Fruit fly (Drosophila melanogaster): Measurements from ENCODE around the gene CG6149.

Gene CG6149

DNA sequence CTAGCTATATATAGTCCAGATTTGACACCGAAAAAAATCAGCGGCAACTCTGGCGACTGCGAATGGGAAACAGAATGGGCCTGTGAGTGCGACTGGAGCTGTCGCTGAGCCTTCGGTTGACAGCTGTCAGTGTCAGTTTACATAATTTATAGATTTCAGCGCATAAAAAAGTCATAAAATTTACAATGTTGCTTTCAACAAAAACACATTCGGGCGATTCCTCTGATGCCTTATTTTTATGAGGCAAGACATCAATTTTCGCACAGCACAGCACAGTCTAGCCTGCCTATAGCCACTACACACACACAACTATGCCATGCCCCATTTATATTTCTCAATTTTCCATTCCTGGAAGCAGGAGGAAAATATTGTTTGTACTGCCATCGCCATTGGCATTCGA is 37.1 kb upstream of the CG6149 start:
- TF ChIP-seq dsx (GFP tag; optimal IDR thresholded peaks at IDR 0.05; ENCODE audit: poor library complexity, severe bottlenecking) (peak; percentile 92), fkh (GFP tag; optimal IDR thresholded peaks at IDR 0.05) (no peak)

DNA sequence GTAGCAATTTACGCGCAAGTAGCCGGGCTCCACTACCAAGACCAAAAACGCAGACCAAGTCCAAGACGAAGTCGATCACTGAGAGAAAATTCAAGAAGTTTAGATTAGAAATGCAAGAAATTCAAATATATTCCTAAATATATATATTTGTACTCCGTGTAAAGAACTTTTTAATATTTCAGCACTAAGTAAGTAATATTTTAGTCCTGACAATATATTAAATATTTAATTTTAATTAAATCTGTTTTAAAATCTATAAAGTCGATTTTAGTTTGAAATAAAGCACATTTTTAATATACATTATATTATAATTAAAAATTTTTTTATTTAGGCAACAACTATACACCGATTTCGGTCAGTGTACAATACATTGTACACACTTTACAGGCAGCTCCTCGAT is 31.7 kb upstream of the CG6149 start:
- no peak for TF ChIP-seq CG7368 (GFP tag; optimal IDR thresholded peaks at IDR 0.05)
- no peak for TF ChIP-seq CG11902 (GFP tag; optimal IDR thresholded peaks at IDR 0.05)
- peak; percentile 49 for TF ChIP-seq CG10631 (GFP tag; optimal IDR thresholded peaks at IDR 0.05)
- peak; percentile 49 for TF ChIP-seq CG3032 (tag; optimal IDR thresholded peaks at IDR 0.05)
- TF ChIP-seq CG4318 (GFP tag; optimal IDR thresholded peaks at IDR 0.05): no peak
- TF ChIP-seq achi (GFP tag; optimal IDR thresholded peaks at IDR 0.05): peak; percentile 53
- TF ChIP-seq Lpt (GFP tag; optimal IDR thresholded peaks at IDR 0.05): no peak
- peak; percentile 55 for TF ChIP-seq CG8632 (GFP tag; optimal IDR thresholded peaks at IDR 0.05)
- TF ChIP-seq CG6808 (GFP tag; optimal IDR thresholded peaks at IDR 0.05): no peak
- peak; percentile 76 for TF ChIP-seq dsx (GFP tag; optimal IDR thresholded peaks at IDR 0.05; ENCODE audit: poor library complexity, severe bottlenecking)
- TF ChIP-seq fd59A (GFP tag; optimal IDR thresholded peaks at IDR 0.05): no peak
- no peak for TF ChIP-seq CG8319 (GFP tag; optimal IDR thresholded peaks at IDR 0.05)
- TF ChIP-seq Smox (GFP tag; optimal IDR thresholded peaks at IDR 0.05): no peak
- TF ChIP-seq Eip78C (GFP tag): peak; percentile 64
- no peak for TF ChIP-seq fkh (GFP tag; optimal IDR thresholded peaks at IDR 0.05)
- peak; percentile 45 for TF ChIP-seq esn (GFP tag; optimal IDR thresholded peaks at IDR 0.05)
- peak in 1 of 2 experiments; percentile 4 for TF ChIP-seq salr (GFP tag; optimal IDR thresholded peaks at IDR 0.05)
- no peak for TF ChIP-seq Blimp-1 (GFP tag; optimal IDR thresholded peaks at IDR 0.05)
- TF ChIP-seq CG32006 (GFP tag; optimal IDR thresholded peaks at IDR 0.05): peak; percentile 28
- TF ChIP-seq Sox102F (GFP tag; optimal IDR thresholded peaks at IDR 0.05): peak; percentile 4
- no peak for TF ChIP-seq CG9139 (GFP tag; optimal IDR thresholded peaks at IDR 0.05)
- no peak for TF ChIP-seq Sox15 (GFP tag; optimal IDR thresholded peaks at IDR 0.05)
- TF ChIP-seq cyc (GFP tag; optimal IDR thresholded peaks at IDR 0.05): peak; percentile 12
- no peak for TF ChIP-seq CG11294 (GFP tag; IDR thresholded peaks at IDR 0.05)
- peak; percentile 30 for TF ChIP-seq acj6 (GFP tag; optimal IDR thresholded peaks at IDR 0.05)
- TF ChIP-seq spab (GFP tag; optimal IDR thresholded peaks at IDR 0.05): peak; percentile 19
- no peak for TF ChIP-seq CG1621 (tag; optimal IDR thresholded peaks at IDR 0.05)
- no peak for TF ChIP-seq CG11762 (GFP tag; optimal IDR thresholded peaks at IDR 0.05; ENCODE audit: insufficient read depth)
- peak; percentile 54 for TF ChIP-seq Ets96B (tag; optimal IDR thresholded peaks at IDR 0.05)
- TF ChIP-seq CG6792 (GFP tag; optimal IDR thresholded peaks at IDR 0.05): peak; percentile 20
- peak; percentile 8 for TF ChIP-seq CG3919 (GFP tag; optimal IDR thresholded peaks at IDR 0.05)
- no peak for TF ChIP-seq CG15336 (GFP tag; IDR thresholded peaks at IDR 0.05)
- TF ChIP-seq Eip75B (GFP tag; optimal IDR thresholded peaks at IDR 0.05): no peak
- no peak for TF ChIP-seq Met (GFP tag; optimal IDR thresholded peaks at IDR 0.05)
- no peak for TF ChIP-seq Hr39 (GFP tag; optimal IDR thresholded peaks at IDR 0.05)
- TF ChIP-seq net (GFP tag; optimal IDR thresholded peaks at IDR 0.05): no peak
- TF ChIP-seq CG34406 (GFP tag; optimal IDR thresholded peaks at IDR 0.05): peak; percentile 47
- no peak for TF ChIP-seq CG8119 (GFP tag; IDR thresholded peaks at IDR 0.05)
- TF ChIP-seq Hr38 (GFP tag; optimal IDR thresholded peaks at IDR 0.05): no peak
- TF ChIP-seq Eip93F (GFP tag; optimal IDR thresholded peaks at IDR 0.05): no peak
- TF ChIP-seq fd85E (GFP tag; optimal IDR thresholded peaks at IDR 0.05): no peak
- no peak for TF ChIP-seq dac (GFP tag; optimal IDR thresholded peaks at IDR 0.05)
- TF ChIP-seq CG6854 (GFP tag; optimal IDR thresholded peaks at IDR 0.05): no peak
- no peak for TF ChIP-seq CG6163 (GFP tag; IDR thresholded peaks at IDR 0.05)
- peak; percentile 5 for TF ChIP-seq lz (GFP tag; optimal IDR thresholded peaks at IDR 0.05)
- peak; percentile 41 for TF ChIP-seq OdsH (GFP tag; optimal IDR thresholded peaks at IDR 0.05)
- TF ChIP-seq CG6276 (GFP tag; optimal IDR thresholded peaks at IDR 0.05): no peak

Data from whole organism, prepupa.